Fruit fly (Drosophila melanogaster) whole organism, wandering third instar larva: ENCODE results near the gene CG17026.

Experiments
- Abd-B ChIP-seq: fragments of >200 bp; optimal IDR thresholded peaks from 2 replicates; lab custom pipeline; 2017; ENCODE audit warnings: missing biosample characterization, missing genetic modification characterization
- HLH106 ChIP-seq: fragments of 200-800 bp; optimal IDR thresholded peaks from 3 replicates; lab custom pipeline; 2019; ENCODE audit warnings: missing biosample characterization, mild to moderate bottlenecking, missing genetic modification characterization, moderate library complexity
- Myc ChIP-seq: fragments of >200 bp; optimal IDR thresholded peaks from 2 replicates; lab custom pipeline; 2017
- Rel ChIP-seq, 2 experiments: fragments of 200-800 bp; sonication (Bioruptor generic) in 1 of 2; optimal IDR thresholded peaks; 2 replicates in 1 of 2; 3 replicates in 1 of 2; lab custom pipeline; 2016 to 2019; ENCODE audit warnings: mild to moderate bottlenecking in 2 of 2, missing biosample characterization in 2 of 2, missing genetic modification characterization in 2 of 2, moderate library complexity in 1 of 2
- Sp1 ChIP-seq: fragments of 200-800 bp; sonication (Bioruptor generic); optimal IDR thresholded peaks from 3 replicates; lab custom pipeline; 2019; ENCODE audit warnings: missing biosample characterization, mild to moderate bottlenecking, missing genetic modification characterization, moderate library complexity
- br ChIP-seq: fragments of 200-800 bp; sonication (Bioruptor generic); optimal IDR thresholded peaks from 2 replicates; lab custom pipeline; 2016; ENCODE audit warnings: missing biosample characterization, missing genetic modification characterization
- fru ChIP-seq: fragments of 200-800 bp; sonication (Bioruptor generic); optimal IDR thresholded peaks from 3 replicates; lab custom pipeline; 2016; ENCODE audit warnings: missing biosample characterization, mild to moderate bottlenecking, missing genetic modification characterization
- h ChIP-seq: fragments of 200-800 bp; sonication (Bioruptor generic); optimal IDR thresholded peaks from 3 replicates; lab custom pipeline; 2016; ENCODE audit warnings: missing biosample characterization, mild to moderate bottlenecking, missing genetic modification characterization
- jim ChIP-seq: fragments of 175-275, 200-325 bp; sonication (Bioruptor generic); optimal IDR thresholded peaks from 2 replicates; lab custom pipeline; 2016; ENCODE audit warnings: missing biosample characterization, mild to moderate bottlenecking, missing genetic modification characterization
- pan ChIP-seq: fragments of >200 bp; optimal IDR thresholded peaks from 2 replicates; lab custom pipeline; 2017
- psq ChIP-seq: fragments of 200-800 bp; sonication (Bioruptor generic); optimal IDR thresholded peaks from 3 replicates; lab custom pipeline; 2017; ENCODE audit warnings: missing biosample characterization, mild to moderate bottlenecking, missing genetic modification characterization, moderate library complexity
- sv ChIP-seq: fragments of 200-800 bp; sonication (Bioruptor generic); optimal IDR thresholded peaks from 3 replicates; lab custom pipeline; 2016; ENCODE audit warnings: missing biosample characterization, missing genetic modification characterization
- woc ChIP-seq: sonication (Bioruptor generic); optimal IDR thresholded peaks from 2 replicates; lab custom pipeline; 2016; ENCODE audit warnings: missing biosample characterization, mild to moderate bottlenecking, missing genetic modification characterization

DNA sequence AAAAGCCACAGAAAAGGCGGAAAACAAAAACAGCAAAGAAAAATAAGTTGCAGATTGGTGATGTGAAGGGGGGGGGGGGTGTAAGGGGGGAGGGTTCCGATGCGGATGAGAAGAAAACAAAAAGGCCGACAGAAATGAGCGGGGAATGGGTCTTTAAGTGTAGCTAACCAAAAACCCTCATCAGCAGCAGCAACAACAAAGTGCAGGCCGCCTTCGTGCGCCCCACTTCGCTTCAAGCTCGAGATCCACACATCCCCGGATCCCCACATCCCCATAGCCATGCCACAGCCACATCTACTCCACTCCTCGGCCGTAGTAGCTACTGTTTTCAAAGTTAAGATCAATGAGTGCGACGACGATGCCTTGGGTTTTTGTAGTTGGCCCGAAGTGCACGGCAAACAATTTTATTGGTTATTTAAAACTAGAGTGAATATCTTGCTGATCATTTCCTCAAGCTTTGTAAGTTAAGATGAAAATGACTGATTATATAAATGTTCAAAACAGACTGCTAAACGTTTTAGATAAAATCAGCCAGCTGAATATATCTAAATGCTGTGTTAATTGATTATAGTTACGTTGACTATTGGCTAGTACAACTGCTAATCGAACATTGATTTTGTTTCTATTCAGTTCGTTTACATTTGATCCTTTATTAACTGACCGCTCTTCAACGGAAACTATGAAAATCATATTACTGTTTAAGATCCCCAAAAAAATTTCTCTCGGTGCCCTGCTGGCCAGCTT is 49.3 kb downstream of the CG17026 start:
- TF ChIP-seq HLH106 (tag; lab: Kevin White, UChicago) (peak; percentile 61), Myc (lab: Kevin White, UChicago) (no peak), Abd-B (no peak), psq (GFP tag; lab: Kevin White, UChicago) (peak; percentile 69), h (GFP tag; lab: Kevin White, UChicago) (peak; percentile 65), br (GFP tag; lab: Kevin White, UChicago) (peak; percentile 62), pan (lab: Kevin White, UChicago) (no peak), jim (GFP tag; lab: Kevin White, UChicago) (no peak), Rel (GFP tag; optimal IDR thresholded peaks at IDR 0.05; lab: Kevin White, UChicago) (no peak), Rel (tag; optimal IDR thresholded peaks at IDR 0.05; lab: Kevin White, UChicago) (no peak), fru (GFP tag; lab: Kevin White, UChicago) (peak; percentile 72), Sp1 (GFP tag; lab: Kevin White, UChicago) (peak; percentile 70), woc (GFP tag; lab: Kevin White, UChicago) (peak; percentile 71), sv (no peak)
